Worm (Caenorhabditis elegans) whole organism, midembryonic: ENCODE data around the gene F53F4.16.

Experiments
- T22C8.4 ChIP-seq: fragments of 200-800 bp; sonication (Bioruptor generic); IDR thresholded peaks from 2 replicates; pipeline ENCODE4 v1.3.6; 2022; ENCODE audit warnings: missing genetic modification characterization, missing compliant biosample characterization
- cog-1 ChIP-seq: sonication (generic microtip); optimal IDR thresholded peaks from 2 replicates; lab custom pipeline; 2016; ENCODE audit warnings: missing genetic modification characterization, missing compliant biosample characterization
- flt-1 ChIP-seq: fragments of 200-800 bp; sonication (Bioruptor generic); IDR thresholded peaks from 2 replicates; pipeline ENCODE4 v1.3.6; 2022; ENCODE audit warnings: missing genetic modification characterization, missing compliant biosample characterization
- klf-2 ChIP-seq: fragments of 200-800 bp; sonication (Bioruptor generic); conservative IDR thresholded peaks from 2 replicates; pipeline ENCODE4 v1.3.6; 2022; ENCODE audit warnings: missing genetic modification reagents, missing genetic modification characterization, missing compliant biosample characterization
- med-1 ChIP-seq: sonication (generic microtip); optimal IDR thresholded peaks from 2 replicates; lab custom pipeline; 2017; ENCODE audit warnings: missing genetic modification characterization, mild to moderate bottlenecking, missing compliant biosample characterization, antibody characterized with exemption, missing genetic modification reagents; ENCODE audit not compliant: insufficient read depth
- ref-1 ChIP-seq: fragments of 200-800 bp; sonication (Bioruptor generic); conservative IDR thresholded peaks from 2 replicates; pipeline ENCODE4 v1.3.6; 2022; ENCODE audit warnings: missing genetic modification reagents, missing genetic modification characterization, missing compliant biosample characterization
- tab-1 ChIP-seq: fragments of 200-800 bp; sonication (Bioruptor generic); IDR thresholded peaks from 2 replicates; pipeline ENCODE4 v1.3.6; 2022; ENCODE audit warnings: missing genetic modification characterization, missing compliant biosample characterization
- ztf-23 ChIP-seq: fragments of 200-800 bp; sonication (Bioruptor generic); IDR thresholded peaks from 2 replicates; pipeline ENCODE4 v1.3.6; 2022; ENCODE audit warnings: missing genetic modification reagents, missing genetic modification characterization, missing compliant biosample characterization
- ztf-29 ChIP-seq: fragments of 200-800 bp; sonication (Bioruptor generic); IDR thresholded peaks from 2 replicates; pipeline ENCODE4 v1.3.6; 2022; ENCODE audit warnings: missing genetic modification reagents, missing genetic modification characterization, missing compliant biosample characterization

Gene F53F4.16

DNA sequence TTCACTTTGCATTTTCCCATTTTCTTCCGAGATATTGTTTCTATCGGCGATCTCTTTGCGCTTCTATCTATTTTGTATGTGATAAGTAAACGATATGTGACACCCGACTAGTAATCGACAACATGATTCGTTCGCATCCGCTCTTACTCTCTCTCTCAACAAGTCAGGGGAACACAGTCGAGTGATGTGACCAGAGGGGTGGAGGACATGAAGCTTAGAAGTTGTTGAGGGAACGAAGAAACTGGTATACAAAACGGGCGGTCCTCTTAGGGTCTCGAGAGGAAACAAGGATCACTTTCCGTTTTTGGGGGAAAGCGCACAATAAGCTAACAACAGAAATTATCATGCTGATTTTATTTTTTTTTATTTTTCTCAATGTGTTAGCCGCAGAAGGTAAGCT lies 28.5 kb downstream of the F53F4.16 start, which contains the start of gene F53F4.4:
Gene F53F4.4, plus strand, starts transcription at position 301 of the 400 bp plus-strand sequence.
- no peak for TF ChIP-seq cog-1 (tag; lab: Kevin White, UChicago)
- no peak for TF ChIP-seq ref-1 (GFP tag; lab: Robert Waterston, UW)
- TF ChIP-seq T22C8.4, result no peak
- TF ChIP-seq ztf-29 (GFP tag; lab: Robert Waterston, UW), result no peak
- no peak for TF ChIP-seq tab-1 (GFP tag; lab: Robert Waterston, UW)
- no peak for TF ChIP-seq flt-1 (GFP tag; lab: Robert Waterston, UW)
- no peak for TF ChIP-seq ztf-23 (GFP tag; lab: Robert Waterston, UW)
- TF ChIP-seq klf-2 (GFP tag; lab: Robert Waterston, UW), result no peak
- no peak for TF ChIP-seq med-1 (GFP tag; lab: Kevin White, UChicago)

DNA sequence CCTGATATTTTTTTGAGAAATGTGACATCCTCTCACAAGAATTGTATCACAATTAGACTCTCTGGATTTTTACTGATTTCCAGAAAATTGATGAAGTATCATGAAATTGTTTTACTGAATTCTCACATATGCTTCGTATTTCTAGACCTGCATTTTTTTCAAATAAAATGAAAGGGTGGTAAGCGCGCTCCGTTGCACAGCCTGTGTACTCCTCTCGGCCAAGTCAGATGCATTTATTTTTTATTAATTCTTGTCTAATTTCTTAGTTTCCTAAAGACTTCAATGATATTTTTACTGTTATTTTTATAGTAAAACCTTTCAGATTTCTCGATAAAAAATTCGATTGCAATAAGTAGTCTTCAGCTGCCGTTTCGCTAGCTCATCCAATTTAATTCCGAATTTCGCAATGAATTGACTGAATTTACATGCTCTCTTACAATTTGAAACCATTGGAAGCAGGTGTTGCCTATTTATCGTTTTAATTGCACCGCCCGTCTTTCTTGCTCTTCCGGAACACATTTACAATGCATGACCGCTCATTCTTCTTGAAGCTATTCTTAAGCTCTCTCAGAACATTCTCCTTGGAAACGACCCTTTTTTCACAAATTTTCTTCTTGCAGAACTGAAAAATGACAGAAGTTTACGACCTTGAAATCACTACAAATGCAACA lies 30.0 kb downstream of the F53F4.16 start, which contains the start of gene tbcb-1:
Gene tbcb-1, plus strand, starts transcription at position 621 of the 671 bp plus-strand sequence.
- no peak for TF ChIP-seq flt-1 (GFP tag; lab: Robert Waterston, UW)
- TF ChIP-seq ref-1 (GFP tag; lab: Robert Waterston, UW), result no peak
- TF ChIP-seq med-1 (GFP tag; lab: Kevin White, UChicago), result no peak
- no peak for TF ChIP-seq cog-1 (tag; lab: Kevin White, UChicago)
- TF ChIP-seq klf-2 (GFP tag; lab: Robert Waterston, UW), result no peak
- no peak for TF ChIP-seq ztf-29 (GFP tag; lab: Robert Waterston, UW)
- no peak for TF ChIP-seq tab-1 (GFP tag; lab: Robert Waterston, UW)
- no peak for TF ChIP-seq ztf-23 (GFP tag; lab: Robert Waterston, UW)
- TF ChIP-seq T22C8.4, result no peak

DNA sequence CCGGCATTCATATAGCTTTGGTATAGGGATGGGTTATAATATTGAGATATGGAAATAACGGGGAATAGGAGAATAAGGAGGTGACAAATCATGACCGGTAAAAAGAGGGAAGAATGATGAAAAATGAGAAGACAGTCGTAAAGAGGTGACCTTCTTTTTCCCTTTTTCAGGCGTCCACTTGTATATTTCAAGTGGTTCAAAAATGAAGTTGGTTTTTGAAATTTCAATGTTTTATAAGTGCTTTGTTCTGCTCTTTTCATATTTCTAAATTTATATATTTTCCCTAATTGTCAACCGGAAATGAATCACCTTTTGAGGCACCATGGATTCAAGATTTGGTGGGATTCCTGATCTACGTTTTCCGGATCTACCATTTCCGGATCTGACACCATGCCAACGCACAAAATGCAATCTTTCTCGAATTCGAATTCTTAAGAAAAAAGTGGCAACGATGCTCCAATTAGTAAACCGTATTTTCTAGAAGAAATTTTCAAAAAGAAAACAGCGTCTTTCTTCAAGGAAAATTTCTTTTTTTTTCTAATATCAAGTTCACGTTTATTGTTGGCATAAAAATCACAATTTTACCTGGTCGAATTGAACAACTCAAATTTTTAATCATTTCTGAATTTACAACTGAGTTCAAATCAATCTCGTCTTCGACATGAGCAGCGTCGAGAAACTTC lies 32.0 kb downstream of the F53F4.16 start, which contains the start of the genes F53F4.2 and F53F4.18:
Gene F53F4.2, minus strand, starts transcription at position 101 of the 683 bp plus-strand sequence.
Gene F53F4.18, plus strand, starts transcription at position 633 of the 683 bp plus-strand sequence.
- TF ChIP-seq klf-2 (GFP tag; lab: Robert Waterston, UW) (no peak), ztf-29 (GFP tag; lab: Robert Waterston, UW) (no peak), cog-1 (tag; lab: Kevin White, UChicago) (no peak), ztf-23 (GFP tag; lab: Robert Waterston, UW) (no peak), flt-1 (GFP tag; lab: Robert Waterston, UW) (no peak), T22C8.4 (no peak), ref-1 (GFP tag; lab: Robert Waterston, UW) (no peak), med-1 (GFP tag; lab: Kevin White, UChicago) (no peak), tab-1 (GFP tag; lab: Robert Waterston, UW) (no peak)

DNA sequence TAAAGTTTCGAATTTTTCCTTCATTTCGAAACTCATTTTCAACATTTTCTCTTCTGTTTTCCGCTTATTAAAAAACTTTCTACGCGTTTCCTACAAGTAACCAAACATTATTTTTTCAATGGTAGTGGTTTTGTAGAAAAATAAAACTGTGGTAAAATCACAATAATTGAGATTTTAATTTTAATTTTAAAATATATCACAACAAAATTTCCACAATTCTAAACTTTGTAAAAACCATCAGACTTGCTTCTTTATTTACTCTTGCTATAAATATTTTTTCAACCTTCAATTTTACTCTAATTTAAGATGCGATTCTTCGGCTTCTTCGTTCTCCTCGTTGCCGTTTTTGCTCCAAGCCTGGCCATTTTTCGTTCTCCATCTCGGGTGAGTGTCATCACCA lies 33.7 kb downstream of the F53F4.16 start, which contains the start of gene F53F4.17:
Gene F53F4.17, plus strand, starts transcription at position 301 of the 400 bp plus-strand sequence.
- TF ChIP-seq cog-1 (tag; lab: Kevin White, UChicago) (no peak), flt-1 (GFP tag; lab: Robert Waterston, UW) (no peak), T22C8.4 (no peak), tab-1 (GFP tag; lab: Robert Waterston, UW) (no peak)

DNA sequence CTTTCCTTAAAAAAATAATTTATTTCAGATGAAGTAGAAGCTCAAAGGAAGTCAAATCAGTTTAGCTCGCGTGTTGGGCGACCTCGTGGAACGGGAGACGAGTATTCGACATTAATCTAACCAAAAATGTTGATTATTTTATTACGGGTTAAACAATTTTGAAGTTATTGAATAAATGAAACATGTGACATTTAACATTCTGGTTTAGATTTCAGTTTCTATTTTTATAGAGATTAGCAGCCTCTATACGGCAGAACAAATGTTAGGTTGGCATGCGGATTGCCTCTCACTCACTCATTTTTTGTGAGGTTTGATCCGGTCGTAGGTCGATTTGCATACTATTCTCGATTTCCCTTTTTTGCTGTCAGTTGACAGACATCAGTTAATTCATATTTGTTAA lies 37.1 kb downstream of the F53F4.16 start, which contains the start of gene F53F4.1:
Gene F53F4.1, plus strand, starts transcription at position 301 of the 400 bp plus-strand sequence.
- TF ChIP-seq cog-1 (tag; lab: Kevin White, UChicago) (no peak), ztf-23 (GFP tag; lab: Robert Waterston, UW) (no peak), ztf-29 (GFP tag; lab: Robert Waterston, UW) (no peak), med-1 (GFP tag; lab: Kevin White, UChicago) (no peak)

DNA sequence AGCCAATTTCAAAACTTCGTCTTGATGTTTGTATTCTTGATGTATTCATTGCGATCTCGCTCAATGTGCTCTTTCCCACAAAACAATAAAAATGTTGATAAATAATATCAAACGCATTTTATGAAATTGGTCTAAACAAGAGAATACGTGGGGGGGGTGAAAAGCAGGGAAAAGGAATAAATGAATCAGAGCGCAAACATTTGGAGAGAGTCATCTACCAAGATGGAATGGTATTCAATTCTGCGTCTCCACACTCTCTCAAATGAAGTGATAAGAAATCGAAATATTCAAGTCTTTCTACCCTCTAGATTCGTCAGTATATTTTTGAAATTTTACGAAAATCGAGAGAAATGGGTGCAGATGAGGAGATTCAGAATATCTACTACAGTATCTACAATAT lies 40.9 kb downstream of the F53F4.16 start, which contains the start of gene C50B8.5:
Gene C50B8.5, plus strand, starts transcription at position 273 of the 400 bp plus-strand sequence.
- TF ChIP-seq T22C8.4 (no peak), ztf-23 (GFP tag; lab: Robert Waterston, UW) (no peak)

DNA sequence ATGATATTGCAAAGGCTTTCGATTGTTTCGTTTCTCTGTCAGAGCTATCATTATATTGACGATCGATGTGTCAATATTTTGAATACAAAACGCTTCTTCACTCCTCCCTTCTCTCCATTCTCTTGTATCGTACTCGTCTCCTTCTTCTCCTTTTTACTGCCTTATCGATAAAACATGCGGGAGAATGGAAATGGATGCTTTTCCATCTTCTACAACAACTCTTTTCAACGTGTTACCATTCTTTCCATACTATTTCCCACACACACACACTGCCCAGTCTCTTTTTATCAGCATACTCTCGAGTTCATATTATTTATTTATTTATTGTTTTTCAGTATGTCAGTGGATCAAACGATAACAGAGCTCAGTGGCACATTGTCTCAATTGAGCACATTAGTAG lies 43.0 kb downstream of the F53F4.16 start, which contains the start of gene C50B8.6:
Gene C50B8.6, plus strand, starts transcription at position 336 of the 400 bp plus-strand sequence.
- TF ChIP-seq med-1 (GFP tag; lab: Kevin White, UChicago), result no peak
- no peak for TF ChIP-seq ref-1 (GFP tag; lab: Robert Waterston, UW)
- no peak for TF ChIP-seq cog-1 (tag; lab: Kevin White, UChicago)
- TF ChIP-seq ztf-29 (GFP tag; lab: Robert Waterston, UW), result no peak
- TF ChIP-seq ztf-23 (GFP tag; lab: Robert Waterston, UW), result no peak
- no peak for TF ChIP-seq tab-1 (GFP tag; lab: Robert Waterston, UW)
- no peak for TF ChIP-seq T22C8.4
- no peak for TF ChIP-seq klf-2 (GFP tag; lab: Robert Waterston, UW)
- TF ChIP-seq flt-1 (GFP tag; lab: Robert Waterston, UW), result no peak

DNA sequence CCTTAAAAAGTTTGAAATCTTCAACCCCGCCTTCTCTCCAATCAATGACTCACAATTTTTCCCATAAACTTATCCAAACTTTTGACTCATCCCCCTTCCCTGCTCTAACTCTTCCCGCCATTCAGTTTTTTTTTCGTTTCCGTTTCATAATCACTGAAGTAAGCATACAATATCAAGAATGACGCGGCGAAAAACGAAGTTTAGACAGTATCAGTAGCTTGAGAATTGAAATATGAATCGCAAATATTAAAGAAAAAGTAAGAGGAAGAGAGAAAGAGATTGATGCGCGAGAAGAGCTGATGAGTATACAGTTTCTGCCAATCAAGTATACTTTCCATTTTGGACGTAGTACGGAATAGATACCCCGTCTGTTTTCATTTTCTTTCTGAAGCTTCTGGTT lies 44.2 kb downstream of the F53F4.16 start:
- TF ChIP-seq klf-2 (GFP tag; lab: Robert Waterston, UW), result no peak
- TF ChIP-seq ztf-23 (GFP tag; lab: Robert Waterston, UW), result no peak
- no peak for TF ChIP-seq med-1 (GFP tag; lab: Kevin White, UChicago)
- no peak for TF ChIP-seq ztf-29 (GFP tag; lab: Robert Waterston, UW)
- no peak for TF ChIP-seq tab-1 (GFP tag; lab: Robert Waterston, UW)
- no peak for TF ChIP-seq flt-1 (GFP tag; lab: Robert Waterston, UW)
- no peak for TF ChIP-seq cog-1 (tag; lab: Kevin White, UChicago)
- TF ChIP-seq T22C8.4, result no peak
- TF ChIP-seq ref-1 (GFP tag; lab: Robert Waterston, UW), result no peak

DNA sequence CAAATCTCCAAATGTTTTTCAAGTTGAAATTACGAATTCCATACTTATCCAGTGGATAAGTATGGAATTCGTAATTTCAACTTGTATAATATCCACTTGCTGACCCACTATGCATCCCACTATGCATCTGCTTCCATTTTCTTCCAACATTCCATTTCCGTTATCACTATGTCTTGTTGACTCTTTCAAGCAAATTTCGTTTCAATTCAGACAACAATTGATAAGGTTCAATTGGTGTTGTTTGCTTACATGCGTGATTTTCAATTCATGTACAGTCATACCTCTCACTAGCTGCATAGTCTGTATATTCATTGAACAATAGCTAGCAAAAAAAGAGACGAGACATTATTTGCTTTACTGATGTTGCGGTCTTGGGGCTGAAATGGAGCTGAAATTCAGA lies 44.8 kb downstream of the F53F4.16 start:
- TF ChIP-seq klf-2 (GFP tag; lab: Robert Waterston, UW), result no peak
- no peak for TF ChIP-seq flt-1 (GFP tag; lab: Robert Waterston, UW)
- TF ChIP-seq ref-1 (GFP tag; lab: Robert Waterston, UW), result no peak
- TF ChIP-seq ztf-23 (GFP tag; lab: Robert Waterston, UW), result no peak
- no peak for TF ChIP-seq cog-1 (tag; lab: Kevin White, UChicago)
- no peak for TF ChIP-seq T22C8.4
- no peak for TF ChIP-seq med-1 (GFP tag; lab: Kevin White, UChicago)
- no peak for TF ChIP-seq tab-1 (GFP tag; lab: Robert Waterston, UW)
- TF ChIP-seq ztf-29 (GFP tag; lab: Robert Waterston, UW), result no peak
